Worm (Caenorhabditis elegans) whole organism, late embryonic: Measurements from ENCODE around the gene ZK673.11.
"Not testable (repeated sequence)": the region's sequence is repeated elsewhere in the genome, so short reads cannot be mapped to it uniquely, and the experiment has no call there.

Source experiments
- C38D4.7 ChIP-seq: fragments of 200-800 bp; sonication (Bioruptor generic); optimal IDR thresholded peaks from 2 replicates; lab custom pipeline; 2018; ENCODE audit warnings: mild to moderate bottlenecking, missing genetic modification characterization, moderate library complexity, missing compliant biosample characterization
- F13H6.1 ChIP-seq: sonication (generic microtip); optimal IDR thresholded peaks from 2 replicates; lab custom pipeline; 2016; ENCODE audit warnings: missing genetic modification characterization, missing compliant biosample characterization
- K02D7.2 ChIP-seq: sonication (generic microtip); optimal IDR thresholded peaks from 2 replicates; lab custom pipeline; 2017; ENCODE audit warnings: mild to moderate bottlenecking, missing genetic modification characterization, missing compliant biosample characterization
- Y22D7AL.16 ChIP-seq: sonication (generic microtip); optimal IDR thresholded peaks from 2 replicates; lab custom pipeline; 2016; ENCODE audit warnings: missing genetic modification characterization, missing compliant biosample characterization
- ahr-1 ChIP-seq: sonication (generic microtip); optimal IDR thresholded peaks from 2 replicates; lab custom pipeline; 2016; ENCODE audit warnings: missing genetic modification characterization, missing compliant biosample characterization
- ama-1 ChIP-seq: fragments of 150-350 bp; optimal IDR thresholded peaks from 2 replicates; lab custom pipeline; 2014
- ceh-14 ChIP-seq: sonication (generic microtip); optimal IDR thresholded peaks from 2 replicates; lab custom pipeline; 2016; ENCODE audit warnings: missing genotype, missing genetic modification characterization, missing compliant biosample characterization
- ceh-30 ChIP-seq: fragments of 150-350 bp; optimal IDR thresholded peaks from 2 replicates; lab custom pipeline; 2014; ENCODE audit warnings: missing biosample characterization, missing genetic modification characterization
- ceh-31 ChIP-seq: sonication (generic microtip); optimal IDR thresholded peaks from 2 replicates; lab custom pipeline; 2016; ENCODE audit warnings: missing genetic modification characterization, missing compliant biosample characterization
- ceh-34 ChIP-seq: sonication (generic microtip); optimal IDR thresholded peaks from 2 replicates; lab custom pipeline; 2016; ENCODE audit warnings: mild to moderate bottlenecking, missing genetic modification characterization, missing compliant biosample characterization
- ceh-48 ChIP-seq: sonication (generic microtip); optimal IDR thresholded peaks from 2 replicates; lab custom pipeline; 2016; ENCODE audit warnings: missing genetic modification characterization, inconsistent platforms, missing compliant biosample characterization
- ceh-9 ChIP-seq: sonication (generic microtip); optimal IDR thresholded peaks from 2 replicates; lab custom pipeline; 2016; ENCODE audit warnings: mild to moderate bottlenecking, missing genetic modification characterization, inconsistent platforms, missing compliant biosample characterization
- elt-4 ChIP-seq: sonication (generic microtip); optimal IDR thresholded peaks from 2 replicates; lab custom pipeline; 2016; ENCODE audit warnings: missing genetic modification characterization, missing compliant biosample characterization
- ets-4 ChIP-seq: sonication (generic microtip); optimal IDR thresholded peaks from 2 replicates; lab custom pipeline; 2016; ENCODE audit warnings: missing genetic modification characterization, missing compliant biosample characterization
- fkh-10 ChIP-seq: fragments of 150-350 bp; optimal IDR thresholded peaks from 2 replicates; lab custom pipeline; 2014; ENCODE audit warnings: missing biosample characterization, missing genetic modification reagents, missing genetic modification characterization
- gmeb-2 ChIP-seq: sonication (generic microtip); optimal IDR thresholded peaks from 2 replicates; lab custom pipeline; 2016; ENCODE audit warnings: missing genetic modification characterization, inconsistent platforms, missing compliant biosample characterization
- hlh-15 ChIP-seq: sonication (generic microtip); optimal IDR thresholded peaks from 2 replicates; lab custom pipeline; 2016; ENCODE audit warnings: missing genetic modification characterization, missing compliant biosample characterization
- hlh-30 ChIP-seq: sonication (generic microtip); optimal IDR thresholded peaks from 2 replicates; lab custom pipeline; 2017; ENCODE audit warnings: antibody characterized with exemption, missing genetic modification characterization, missing compliant biosample characterization; ENCODE audit not compliant: insufficient read depth
- hlh-8 ChIP-seq: sonication (generic microtip); optimal IDR thresholded peaks from 2 replicates; lab custom pipeline; 2016; ENCODE audit warnings: missing genotype, missing genetic modification characterization, missing compliant biosample characterization
- lim-6 ChIP-seq: sonication (generic microtip); optimal IDR thresholded peaks from 2 replicates; lab custom pipeline; 2016; ENCODE audit warnings: missing genetic modification characterization, missing compliant biosample characterization
- lin-11 ChIP-seq: fragments of 200-800 bp; sonication (Bioruptor generic); optimal IDR thresholded peaks from 2 replicates; lab custom pipeline; 2018; ENCODE audit warnings: mild to moderate bottlenecking, missing genetic modification characterization, missing compliant biosample characterization
- mec-3 ChIP-seq: sonication (generic microtip); optimal IDR thresholded peaks from 2 replicates; lab custom pipeline; 2016; ENCODE audit warnings: borderline replicate concordance, missing genetic modification characterization, missing compliant biosample characterization
- nhr-11 ChIP-seq: fragments of 150-350 bp; optimal IDR thresholded peaks from 2 replicates; lab custom pipeline; 2014; ENCODE audit warnings: missing biosample characterization, missing genetic modification characterization
- nhr-232 ChIP-seq: sonication (generic microtip); optimal IDR thresholded peaks from 2 replicates; lab custom pipeline; 2016; ENCODE audit warnings: missing genetic modification characterization, missing compliant biosample characterization
- npax-4 ChIP-seq: sonication (generic microtip); optimal IDR thresholded peaks from 2 replicates; lab custom pipeline; 2016; ENCODE audit warnings: missing genetic modification characterization, missing compliant biosample characterization
- pat-9 ChIP-seq: fragments of 200-800 bp; sonication (Bioruptor generic); optimal IDR thresholded peaks from 2 replicates; lab custom pipeline; 2018; ENCODE audit warnings: mild to moderate bottlenecking, missing genetic modification characterization, moderate library complexity, missing compliant biosample characterization
- pax-1 ChIP-seq: fragments of 150-350 bp; optimal IDR thresholded peaks from 2 replicates; lab custom pipeline; 2014; ENCODE audit warnings: missing biosample characterization, missing genetic modification characterization
- pha-4 ChIP-seq: fragments of 150-350 bp; optimal IDR thresholded peaks from 2 replicates; lab custom pipeline; 2018; ENCODE audit warnings: missing biosample characterization, missing genetic modification reagents, missing genetic modification characterization
- pqm-1 ChIP-seq: sonication (generic microtip); optimal IDR thresholded peaks from 2 replicates; lab custom pipeline; 2016; ENCODE audit warnings: missing genetic modification characterization, missing compliant biosample characterization
- rnt-1 ChIP-seq: sonication (generic microtip); optimal IDR thresholded peaks from 2 replicates; lab custom pipeline; 2016; ENCODE audit warnings: missing genetic modification characterization, missing compliant biosample characterization
- sdc-2 ChIP-seq: sonication (generic microtip); optimal IDR thresholded peaks from 2 replicates; lab custom pipeline; 2016; ENCODE audit warnings: missing genotype, missing genetic modification characterization, missing compliant biosample characterization
- sox-2 ChIP-seq: fragments of 200-800 bp; sonication (Bioruptor generic); IDR thresholded peaks from 2 replicates; pipeline ENCODE4 v1.3.6; 2022; ENCODE audit warnings: missing genetic modification reagents, missing genetic modification characterization, missing compliant biosample characterization
- tbx-2 ChIP-seq: sonication (generic microtip); optimal IDR thresholded peaks from 2 replicates; lab custom pipeline; 2016; ENCODE audit warnings: missing genetic modification characterization, missing compliant biosample characterization
- ttx-3 ChIP-seq: sonication (generic microtip); optimal IDR thresholded peaks from 2 replicates; lab custom pipeline; 2016; ENCODE audit warnings: missing genetic modification reagents, missing genetic modification characterization, missing compliant biosample characterization
- unc-55 ChIP-seq: sonication (generic microtip); optimal IDR thresholded peaks from 2 replicates; lab custom pipeline; 2017; ENCODE audit warnings: missing biosample characterization, missing genetic modification reagents, missing genetic modification characterization
- zip-5 ChIP-seq: sonication (generic microtip); optimal IDR thresholded peaks from 2 replicates; lab custom pipeline; 2016; ENCODE audit warnings: missing genetic modification characterization, missing compliant biosample characterization
- ztf-16 ChIP-seq: sonication (generic microtip); optimal IDR thresholded peaks from 2 replicates; lab custom pipeline; 2017; ENCODE audit warnings: missing genetic modification characterization, missing compliant biosample characterization

ZK673.11 gene

ce11 chrII:10486738-10487137, 29.7 kb downstream of the ZK673.11 start, which contains the start of gene ZK666.15:
TSS of gene ZK666.15 (plus strand) at chrII:10487038.
- TF ChIP-seq nhr-11 (tag; lab: Kevin White, UChicago) (no peak), F13H6.1 (tag; lab: Kevin White, UChicago) (no peak), pax-1 (tag; lab: Kevin White, UChicago) (no peak), zip-5 (tag; lab: Kevin White, UChicago) (no peak), Y22D7AL.16 (tag; lab: Kevin White, UChicago) (no peak), sdc-2 (tag; lab: Kevin White, UChicago) (no peak)

ce11 chrII:10490329-10490728, 33.2 kb downstream of the ZK673.11 start, which contains the start of gene clec-61:
TSS of gene clec-61 (minus strand) at chrII:10490537.
- TF ChIP-seq gmeb-2 (tag; lab: Kevin White, UChicago) = no peak
- no peak for TF ChIP-seq npax-4
- TF ChIP-seq hlh-30 (tag; lab: Kevin White, UChicago) = no peak
- TF ChIP-seq C38D4.7 (GFP tag; lab: Kevin White, UChicago) = no peak
- TF ChIP-seq ceh-34 (tag; lab: Kevin White, UChicago) = no peak

- TF ChIP-seq ahr-1 (tag; lab: Kevin White, UChicago); elt-4; unc-55 (GFP tag; lab: Kevin White, UChicago): not testable (repeated sequence)
These were observed 36.0 kb downstream of the ZK673.11 start, which contains the start of gene ZK666.8 for ce11 chrII:10493034-10493433. TSS of gene ZK666.8 (minus strand) at chrII:10493134.

- TF ChIP-seq zip-5 (tag; lab: Kevin White, UChicago) = no peak
- TF ChIP-seq ztf-16 (tag; lab: Kevin White, UChicago) = no peak
- no peak for TF ChIP-seq K02D7.2 (tag; lab: Kevin White, UChicago)
- no peak for TF ChIP-seq lin-11 (tag; lab: Kevin White, UChicago)
- no peak for TF ChIP-seq ceh-30
- no peak for TF ChIP-seq nhr-11 (tag; lab: Kevin White, UChicago)
- no peak for TF ChIP-seq pha-4 (tag; lab: Kevin White, UChicago)
- TF ChIP-seq ceh-48 = no peak
- no peak for TF ChIP-seq lim-6 (tag; lab: Kevin White, UChicago)
- TF ChIP-seq hlh-15 = no peak
- no peak for TF ChIP-seq ceh-14 (tag; lab: Kevin White, UChicago)
- no peak for TF ChIP-seq sox-2 (GFP tag; lab: Robert Waterston, UW)
- TF ChIP-seq ceh-31 = no peak
- TF ChIP-seq ceh-9 (tag; lab: Kevin White, UChicago) = no peak
- TF ChIP-seq nhr-232 (tag; lab: Kevin White, UChicago) = no peak
- no peak for TF ChIP-seq ama-1
- no peak for TF ChIP-seq pqm-1 (tag; lab: Kevin White, UChicago)
These were observed 37.4 kb downstream of the ZK673.11 start, which contains the start of gene ZK666.14 for ce11 chrII:10494467-10494866. TSS of gene ZK666.14 (plus strand) at chrII:10494767.

ce11 chrII:10495912-10496311, 38.8 kb downstream of the ZK673.11 start, which contains the start of gene ZK666.12:
TSS of gene ZK666.12 (plus strand) at chrII:10496212.
- no peak for TF ChIP-seq tbx-2 (tag; lab: Kevin White, UChicago)
- TF ChIP-seq elt-4 = no peak
- TF ChIP-seq fkh-10 = no peak
- no peak for TF ChIP-seq lin-11 (tag; lab: Kevin White, UChicago)
- TF ChIP-seq pha-4 (tag; lab: Kevin White, UChicago) = no peak
- no peak for TF ChIP-seq pat-9 (tag; lab: Kevin White, UChicago)
- TF ChIP-seq zip-5 (tag; lab: Kevin White, UChicago) = no peak

ce11 chrII:10500674-10501073, 43.6 kb downstream of the ZK673.11 start:
- TF ChIP-seq ets-4 (tag; lab: Kevin White, UChicago) = no peak
- TF ChIP-seq ztf-16 (tag; lab: Kevin White, UChicago) = no peak
- no peak for TF ChIP-seq hlh-8 (tag; lab: Kevin White, UChicago)
- TF ChIP-seq mec-3 (tag; lab: Kevin White, UChicago) = no peak
- TF ChIP-seq ceh-48 = no peak
- no peak for TF ChIP-seq pqm-1 (tag; lab: Kevin White, UChicago)
- TF ChIP-seq rnt-1 (tag; lab: Kevin White, UChicago) = no peak
- TF ChIP-seq ceh-14 (tag; lab: Kevin White, UChicago) = no peak
- no peak for TF ChIP-seq ttx-3 (tag; lab: Kevin White, UChicago)
